Fruit fly (Drosophila melanogaster) whole organism, embryonic: ENCODE results near the gene CG14454.

ENCODE experiments used
- CG12236 ChIP-seq: fragments of 200-800 bp; sonication (Bioruptor generic); optimal IDR thresholded peaks from 2 replicates; lab custom pipeline; 2016; ENCODE audit warnings: missing biosample characterization, missing genetic modification characterization
- CG14667 ChIP-seq: fragments of 200-800 bp; sonication (Bioruptor generic); IDR thresholded peaks from 2 replicates; pipeline ENCODE4 v1.3.6; 2022; ENCODE audit warnings: missing biosample characterization, missing genetic modification characterization
- CG16863 ChIP-seq: fragments of 200-800 bp; sonication (Bioruptor generic); optimal IDR thresholded peaks from 3 replicates; lab custom pipeline; 2016; ENCODE audit warnings: missing biosample characterization, missing genetic modification characterization
- CG2202 ChIP-seq: fragments of 200-800 bp; sonication (Bioruptor generic); optimal IDR thresholded peaks from 2 replicates; lab custom pipeline; 2018; ENCODE audit warnings: missing biosample characterization, mild to moderate bottlenecking, missing genetic modification characterization
- CG6854 ChIP-seq: fragments of 200-800 bp; sonication (Bioruptor generic); optimal IDR thresholded peaks from 3 replicates; lab custom pipeline; 2017; ENCODE audit warnings: missing biosample characterization, mild to moderate bottlenecking, missing genetic modification characterization
- Six4 ChIP-seq: fragments of 200-800 bp; sonication (Bioruptor generic); optimal IDR thresholded peaks from 2 replicates; lab custom pipeline; 2016; ENCODE audit warnings: missing biosample characterization, missing genetic modification characterization
- eve ChIP-seq, 2 experiments: fragments of >200 bp; optimal IDR thresholded peaks; 2 replicates each; lab custom pipeline; 2017; ENCODE audit warnings: missing biosample characterization in 2 of 2, missing genetic modification characterization in 2 of 2
- grn ChIP-seq: fragments of 200-800 bp; sonication (Bioruptor generic); optimal IDR thresholded peaks from 3 replicates; lab custom pipeline; 2017; ENCODE audit warnings: missing biosample characterization, missing genetic modification characterization
- ham ChIP-seq: fragments of 200-800 bp; sonication (Bioruptor generic); IDR thresholded peaks from 2 replicates; pipeline ENCODE4 v1.3.6; 2022; ENCODE audit warnings: missing biosample characterization, missing genetic modification characterization
- pfk ChIP-seq: fragments of 200-800 bp; sonication (Bioruptor generic); optimal IDR thresholded peaks from 2 replicates; lab custom pipeline; 2018; ENCODE audit warnings: missing biosample characterization, mild to moderate bottlenecking, missing genetic modification characterization, moderate library complexity
- pita ChIP-seq: fragments of 200-800 bp; sonication (Bioruptor generic); optimal IDR thresholded peaks from 2 replicates; lab custom pipeline; 2017; ENCODE audit warnings: missing biosample characterization, mild to moderate bottlenecking, missing genetic modification characterization
- rib ChIP-seq: fragments of 200-800 bp; sonication (Bioruptor generic); IDR thresholded peaks from 2 replicates; pipeline ENCODE4 v1.3.6; 2022; ENCODE audit warnings: missing biosample characterization, missing genetic modification characterization

dm6 chr3L:22649096-22649495 is 43.2 kb downstream of the CG14454 start, which contains the start of gene CG33771:
- no peak for TF ChIP-seq rib (GFP tag; lab: Robert Waterston, UW)
- no peak for TF ChIP-seq CG12236
- TF ChIP-seq pfk (GFP tag; lab: Kevin White, UChicago): no peak
- no peak for TF ChIP-seq Six4
- no peak for TF ChIP-seq ham
- TF ChIP-seq CG14667: no peak
- TF ChIP-seq CG6854 (GFP tag; lab: Kevin White, UChicago): no peak
- no peak for TF ChIP-seq grn (GFP tag; lab: Kevin White, UChicago)
- no peak for TF ChIP-seq pita (GFP tag; lab: Kevin White, UChicago)
- no peak for TF ChIP-seq eve (GFP tag; optimal IDR thresholded peaks at IDR 0.05; lab: Kevin White, UChicago)
- TF ChIP-seq CG16863: no peak
- no peak for TF ChIP-seq CG2202
